Worm (Caenorhabditis elegans): ENCODE measurements around the gene ech-3.

ech-3 gene

ce11 chrV:8007460-8008292 is 14.3 kb upstream of the ech-3 start, which contains the start of gene Y97E10AR.3:
Gene Y97E10AR.3 (minus strand): TSS chrV:8007510.
- TF ChIP-seq W03F9.2 (tag; optimal IDR thresholded peaks at IDR 0.05) (no peak), him-1 (tag; optimal IDR thresholded peaks at IDR 0.05) (no peak)

DNA sequence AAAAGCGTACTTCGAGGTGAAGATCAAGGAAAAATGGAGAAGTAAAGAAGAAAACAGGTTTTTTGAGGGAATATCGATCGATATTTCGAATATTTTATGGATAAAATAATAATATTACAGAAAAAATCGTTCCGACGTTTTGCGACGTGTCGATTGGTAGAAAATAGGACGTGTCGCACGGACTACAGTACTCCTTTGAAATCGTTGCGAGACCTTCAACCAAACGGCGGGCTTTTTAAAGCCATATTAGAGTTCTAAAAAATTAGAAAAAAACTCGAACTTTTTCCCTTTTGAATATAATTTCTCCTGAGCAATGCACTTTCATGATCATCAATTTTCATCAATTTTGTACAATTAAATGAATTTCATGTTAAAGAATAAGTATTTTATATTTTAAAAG is 11.9 kb upstream of the ech-3 start, which contains the start of gene Y97E10AR.4:
Y97E10AR.4 (minus strand) TSS at position 131 of the 400 bp plus-strand sequence.
- TF ChIP-seq dao-5 (tag; optimal IDR thresholded peaks at IDR 0.05) (no peak), him-1 (tag; optimal IDR thresholded peaks at IDR 0.05) (no peak), W03F9.2 (tag; optimal IDR thresholded peaks at IDR 0.05) (no peak)

DNA sequence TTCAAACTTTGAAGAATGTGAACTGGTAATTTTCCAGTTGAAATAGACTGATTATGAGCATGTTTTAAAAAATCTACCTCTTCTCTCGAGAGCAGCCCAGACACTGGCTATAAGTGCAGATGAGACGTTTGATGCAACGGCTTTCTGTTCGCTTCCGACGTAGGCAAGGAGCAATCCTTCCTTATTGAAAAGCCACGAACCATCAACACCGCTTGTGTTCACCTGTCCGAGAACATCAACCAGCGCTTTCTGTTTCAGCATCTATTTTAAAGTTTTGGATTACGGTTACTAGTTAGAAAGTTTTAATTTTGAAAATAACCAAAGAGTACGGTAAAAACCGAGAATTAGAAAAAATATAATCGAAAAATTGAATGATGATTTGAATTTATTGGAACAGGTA is 11.2 kb upstream of the ech-3 start, which contains the start of gene lmtr-2:
lmtr-2 (minus strand) TSS at position 261 of the 400 bp plus-strand sequence.
- TF ChIP-seq him-1 (tag; optimal IDR thresholded peaks at IDR 0.05), result no peak
- no peak for TF ChIP-seq dao-5 (tag; optimal IDR thresholded peaks at IDR 0.05)
- no peak for TF ChIP-seq W03F9.2 (tag; optimal IDR thresholded peaks at IDR 0.05)

- TF ChIP-seq him-1 (tag; optimal IDR thresholded peaks at IDR 0.05) (no peak), W03F9.2 (tag; optimal IDR thresholded peaks at IDR 0.05) (no peak), dao-5 (tag; optimal IDR thresholded peaks at IDR 0.05) (no peak)
Measured at ce11 chrV:8012032-8012431, 10.0 kb upstream of the ech-3 start, which contains the start of gene rpb-9. Gene rpb-9 (minus strand): TSS chrV:8012345.

DNA sequence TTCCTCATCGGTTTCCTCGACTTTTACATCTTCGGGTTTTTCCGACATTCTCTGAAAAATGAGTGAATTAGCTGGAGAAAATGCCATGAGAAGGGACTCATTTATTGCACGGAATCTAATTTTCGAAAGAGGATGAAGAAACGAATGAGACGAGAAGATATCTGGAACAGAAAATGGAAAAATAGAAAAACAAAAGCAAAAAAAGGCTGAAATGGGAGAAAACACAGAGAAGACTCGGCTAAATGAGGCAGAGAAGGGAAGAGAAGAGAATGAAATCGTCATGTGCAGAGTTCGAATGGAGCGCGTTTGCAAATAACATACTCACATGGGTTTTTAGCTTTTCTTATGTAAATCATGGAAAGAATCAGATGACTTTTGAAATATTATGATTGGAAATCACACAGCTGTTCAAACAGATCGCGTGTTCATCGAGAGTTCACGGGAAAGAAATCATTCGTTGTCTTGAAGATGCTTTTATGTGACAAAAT is 8.1 kb upstream of the ech-3 start, which contains the start of gene Y97E10AR.6:
Y97E10AR.6 (minus strand) TSS at position 51 of the 488 bp plus-strand sequence.
- TF ChIP-seq him-1 (tag; optimal IDR thresholded peaks at IDR 0.05) (no peak), dao-5 (tag; optimal IDR thresholded peaks at IDR 0.05) (no peak), W03F9.2 (tag; optimal IDR thresholded peaks at IDR 0.05) (peak; percentile 25)

- TF ChIP-seq dao-5 (tag; optimal IDR thresholded peaks at IDR 0.05), result no peak
- no peak for TF ChIP-seq him-1 (tag; optimal IDR thresholded peaks at IDR 0.05)
- TF ChIP-seq W03F9.2 (tag; optimal IDR thresholded peaks at IDR 0.05), result no peak
Measured at ce11 chrV:8016928-8017327, 5.1 kb upstream of the ech-3 start, which contains the start of gene sptl-2. Gene sptl-2 (plus strand): TSS chrV:8017207.

- no peak for TF ChIP-seq him-1 (tag; optimal IDR thresholded peaks at IDR 0.05)
- TF ChIP-seq W03F9.2 (tag; optimal IDR thresholded peaks at IDR 0.05), result no peak
- TF ChIP-seq dao-5 (tag; optimal IDR thresholded peaks at IDR 0.05), result no peak
Measured at ce11 chrV:8017924-8018323, 4.1 kb upstream of the ech-3 start.

DNA sequence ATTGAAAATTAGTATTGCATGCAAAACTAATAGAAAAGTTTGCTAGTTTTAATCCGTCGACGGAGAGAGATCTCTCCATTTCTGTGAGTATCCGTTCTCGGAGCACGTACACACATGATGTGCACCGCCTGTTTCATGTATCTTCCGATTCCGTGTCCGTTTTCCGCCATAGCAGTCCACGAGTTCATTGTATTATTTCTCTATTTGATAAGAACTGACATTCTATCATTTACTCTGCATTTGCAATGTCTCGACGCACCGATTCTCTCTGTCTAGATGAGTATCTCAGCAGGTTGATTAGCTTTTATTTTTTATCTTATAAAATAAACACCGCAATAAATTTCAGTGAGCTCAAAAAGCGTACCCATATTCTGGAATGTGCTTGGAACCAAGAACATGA is 3.1 kb upstream of the ech-3 start:
- TF ChIP-seq him-1 (tag; optimal IDR thresholded peaks at IDR 0.05) (no peak), dao-5 (tag; optimal IDR thresholded peaks at IDR 0.05) (no peak), W03F9.2 (tag; optimal IDR thresholded peaks at IDR 0.05) (no peak)

DNA sequence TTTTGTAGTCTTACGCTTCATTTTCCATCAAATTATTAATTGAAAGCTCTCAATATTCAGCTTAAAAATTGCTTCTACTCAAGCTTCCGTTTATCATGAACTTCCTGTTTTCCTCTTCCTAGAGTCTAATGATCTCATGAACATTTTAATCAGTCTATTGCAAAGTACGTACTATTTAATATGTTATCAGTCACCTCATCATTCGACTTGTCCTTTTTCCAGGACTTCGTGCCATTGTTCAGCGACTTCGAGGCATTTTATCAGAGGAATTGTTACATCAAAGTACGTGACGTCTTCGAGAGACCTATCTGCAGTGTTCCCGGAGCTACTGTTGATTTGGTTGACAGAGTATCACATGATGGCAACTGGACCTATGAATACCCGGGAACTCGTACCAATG is 2.2 kb upstream of the ech-3 start:
- TF ChIP-seq him-1 (tag; optimal IDR thresholded peaks at IDR 0.05), result no peak
- TF ChIP-seq dao-5 (tag; optimal IDR thresholded peaks at IDR 0.05), result no peak
- no peak for TF ChIP-seq W03F9.2 (tag; optimal IDR thresholded peaks at IDR 0.05)

ce11 chrV:8024752-8025151 is 2.7 kb downstream of the ech-3 start, which contains the start of gene F43H9.3:
Gene F43H9.3 (minus strand): TSS chrV:8024940.
- TF ChIP-seq him-1 (tag; optimal IDR thresholded peaks at IDR 0.05) (no peak), dao-5 (tag; optimal IDR thresholded peaks at IDR 0.05) (no peak), W03F9.2 (tag; optimal IDR thresholded peaks at IDR 0.05) (no peak)

- no peak for TF ChIP-seq him-1 (tag; optimal IDR thresholded peaks at IDR 0.05)
- no peak for TF ChIP-seq dao-5 (tag; optimal IDR thresholded peaks at IDR 0.05)
- TF ChIP-seq W03F9.2 (tag; optimal IDR thresholded peaks at IDR 0.05), result no peak
Measured at ce11 chrV:8025259-8025658, 3.2 kb downstream of the ech-3 start.

- no peak for TF ChIP-seq W03F9.2 (tag; optimal IDR thresholded peaks at IDR 0.05)
- no peak for TF ChIP-seq dao-5 (tag; optimal IDR thresholded peaks at IDR 0.05)
- TF ChIP-seq him-1 (tag; optimal IDR thresholded peaks at IDR 0.05), result no peak
Measured at ce11 chrV:8026343-8026742, 4.3 kb downstream of the ech-3 start, which contains the start of gene F43H9.4. Gene F43H9.4 (plus strand): TSS chrV:8026708.

ce11 chrV:8027429-8028142 is 5.6 kb downstream of the ech-3 start:
- no peak for TF ChIP-seq him-1 (tag; optimal IDR thresholded peaks at IDR 0.05)
- TF ChIP-seq dao-5 (tag; optimal IDR thresholded peaks at IDR 0.05), result no peak
- TF ChIP-seq W03F9.2 (tag; optimal IDR thresholded peaks at IDR 0.05), result no peak

Data from whole organism, L4/young adult.